Fruit fly (Drosophila melanogaster): ENCODE measurements around the gene hog.

The hog gene

dm6 chrX:14718842-14719241 lies at the start of gene hog:
hog (minus strand) TSS chrX:14718942.
- TF ChIP-seq Hr39 (GFP tag; optimal IDR thresholded peaks at IDR 0.05), result no peak
- TF ChIP-seq Eip78C (GFP tag), result peak; percentile 14

- peak; percentile 60 for TF ChIP-seq svp (GFP tag)
- no peak for TF ChIP-seq Sox102F (GFP tag; optimal IDR thresholded peaks at IDR 0.05)
- no peak for TF ChIP-seq Eip75B (GFP tag; optimal IDR thresholded peaks at IDR 0.05)
- no peak for TF ChIP-seq Sox14 (GFP tag; optimal IDR thresholded peaks at IDR 0.05)
- no peak for TF ChIP-seq CG4318 (GFP tag; optimal IDR thresholded peaks at IDR 0.05)
- TF ChIP-seq dac (GFP tag; optimal IDR thresholded peaks at IDR 0.05), result no peak
- TF ChIP-seq Eip93F (GFP tag; optimal IDR thresholded peaks at IDR 0.05), result no peak
- no peak for TF ChIP-seq lz (GFP tag; optimal IDR thresholded peaks at IDR 0.05)
- TF ChIP-seq Hr38 (GFP tag; optimal IDR thresholded peaks at IDR 0.05), result no peak
- no peak for TF ChIP-seq fd59A (GFP tag; optimal IDR thresholded peaks at IDR 0.05)
- TF ChIP-seq OdsH (GFP tag; optimal IDR thresholded peaks at IDR 0.05), result peak; percentile 18
- no peak for TF ChIP-seq dsx (GFP tag; optimal IDR thresholded peaks at IDR 0.05; ENCODE audit: poor library complexity, severe bottlenecking)
- peak; percentile 19 for TF ChIP-seq CG6792 (GFP tag; optimal IDR thresholded peaks at IDR 0.05)
- no peak for TF ChIP-seq CG1621 (tag; optimal IDR thresholded peaks at IDR 0.05)
- TF ChIP-seq CG11762 (GFP tag; optimal IDR thresholded peaks at IDR 0.05; ENCODE audit: insufficient read depth), result no peak
- no peak for TF ChIP-seq eg (GFP tag; IDR thresholded peaks at IDR 0.05)
- peak; percentile 12 for TF ChIP-seq topi (GFP tag; optimal IDR thresholded peaks at IDR 0.05)
- no peak for TF ChIP-seq CG8319 (GFP tag; optimal IDR thresholded peaks at IDR 0.05)
- peak; percentile 8 for TF ChIP-seq Met (GFP tag; optimal IDR thresholded peaks at IDR 0.05)
- TF ChIP-seq acj6 (GFP tag; optimal IDR thresholded peaks at IDR 0.05), result peak; percentile 0
- no peak for TF ChIP-seq CG10631 (GFP tag; optimal IDR thresholded peaks at IDR 0.05)
- TF ChIP-seq Gug (GFP tag; IDR thresholded peaks at IDR 0.05), result no peak
- TF ChIP-seq esn (GFP tag; optimal IDR thresholded peaks at IDR 0.05), result peak; percentile 30
- TF ChIP-seq Lpt (GFP tag; optimal IDR thresholded peaks at IDR 0.05), result no peak
- TF ChIP-seq CG3032 (tag; optimal IDR thresholded peaks at IDR 0.05), result no peak
- no peak for TF ChIP-seq Hr4 (GFP tag; optimal IDR thresholded peaks at IDR 0.05)
- TF ChIP-seq spab (GFP tag; optimal IDR thresholded peaks at IDR 0.05), result no peak
- TF ChIP-seq Hr39 (GFP tag; optimal IDR thresholded peaks at IDR 0.05), result no peak
- TF ChIP-seq CG11294 (GFP tag; IDR thresholded peaks at IDR 0.05), result no peak
- TF ChIP-seq fd85E (GFP tag; optimal IDR thresholded peaks at IDR 0.05), result no peak
- no peak for TF ChIP-seq cyc (GFP tag; optimal IDR thresholded peaks at IDR 0.05)
- no peak for TF ChIP-seq CG7368 (GFP tag; optimal IDR thresholded peaks at IDR 0.05)
- TF ChIP-seq CG34406 (GFP tag; optimal IDR thresholded peaks at IDR 0.05), result no peak
- TF ChIP-seq Smox (GFP tag; optimal IDR thresholded peaks at IDR 0.05), result no peak
- no peak for TF ChIP-seq CG6163 (GFP tag; IDR thresholded peaks at IDR 0.05)
- peak; percentile 74 for TF ChIP-seq Eip78C (GFP tag)
- no peak for TF ChIP-seq CG6276 (GFP tag; optimal IDR thresholded peaks at IDR 0.05)
- no peak for TF ChIP-seq Ets21C (GFP tag; optimal IDR thresholded peaks at IDR 0.05)
- TF ChIP-seq CG32006 (GFP tag; optimal IDR thresholded peaks at IDR 0.05), result peak; percentile 47
- no peak for TF ChIP-seq pdm3 (GFP tag; optimal IDR thresholded peaks at IDR 0.05)
- no peak for TF ChIP-seq Ets96B (tag; optimal IDR thresholded peaks at IDR 0.05)
- no peak for TF ChIP-seq CG8632 (GFP tag; optimal IDR thresholded peaks at IDR 0.05)
- no peak for TF ChIP-seq CG6808 (GFP tag; optimal IDR thresholded peaks at IDR 0.05)
- no peak for TF ChIP-seq CG11902 (GFP tag; optimal IDR thresholded peaks at IDR 0.05)
Measured at dm6 chrX:14765737-14766253, 47.1 kb upstream of the hog start, which contains the start of gene CG15890. CG15890 (minus strand) TSS chrX:14765787.

Measured in whole organism, prepupa.